Fruit fly (Drosophila melanogaster) whole organism, embryonic: ENCODE measurements around the gene kibra.

Experiments
- Atf6 ChIP-seq: fragments of 200-800 bp; sonication (Bioruptor generic); IDR thresholded peaks from 2 replicates; pipeline ENCODE4 v1.3.6; 2022; ENCODE audit warnings: missing biosample characterization, missing genetic modification characterization
- BEAF-32 ChIP-seq: fragments of 200-800 bp; sonication (Bioruptor generic); optimal IDR thresholded peaks from 3 replicates; lab custom pipeline; 2017; ENCODE audit warnings: missing biosample characterization, missing genetic modification characterization, mild to moderate bottlenecking, moderate library complexity, missing genetic modification reagents
- CG10654 ChIP-seq: fragments of 200-800 bp; sonication (Bioruptor generic); optimal IDR thresholded peaks from 2 replicates; lab custom pipeline; 2016; ENCODE audit warnings: missing biosample characterization, missing genetic modification characterization
- CG11093 ChIP-seq: fragments of 200-800 bp; sonication (Bioruptor generic); IDR thresholded peaks from 3 replicates; pipeline ENCODE4 v1.3.6; 2022; ENCODE audit warnings: missing biosample characterization, missing genetic modification characterization
- CG11504 ChIP-seq: fragments of 200-800 bp; sonication (Bioruptor generic); optimal IDR thresholded peaks from 3 replicates; lab custom pipeline; 2019; ENCODE audit warnings: missing biosample characterization, mild to moderate bottlenecking, missing genetic modification characterization, moderate library complexity
- CG11723 ChIP-seq: fragments of 200-800 bp; sonication (Bioruptor generic); optimal IDR thresholded peaks from 2 replicates; lab custom pipeline; 2017; ENCODE audit warnings: missing biosample characterization, mild to moderate bottlenecking, missing genetic modification characterization
- CG12391 ChIP-seq: fragments of 200-800 bp; sonication (Bioruptor generic); optimal IDR thresholded peaks from 3 replicates; lab custom pipeline; 2018; ENCODE audit warnings: missing biosample characterization, mild to moderate bottlenecking, missing genetic modification characterization, moderate library complexity
- CG14441 ChIP-seq: fragments of 200-800 bp; sonication (Bioruptor generic); IDR thresholded peaks from 2 replicates; pipeline ENCODE4 v1.3.6; 2022; ENCODE audit warnings: missing biosample characterization, missing genetic modification characterization
- CG14667 ChIP-seq: fragments of 200-800 bp; sonication (Bioruptor generic); IDR thresholded peaks from 2 replicates; pipeline ENCODE4 v1.3.6; 2022; ENCODE audit warnings: missing biosample characterization, missing genetic modification characterization
- CG14965 ChIP-seq: fragments of 200-800 bp; sonication (Bioruptor generic); optimal IDR thresholded peaks from 2 replicates; lab custom pipeline; 2016; ENCODE audit warnings: missing biosample characterization, missing genetic modification characterization, borderline replicate concordance
- CG15011 ChIP-seq: fragments of 200-800 bp; sonication (Bioruptor generic); optimal IDR thresholded peaks from 3 replicates; lab custom pipeline; 2018; ENCODE audit warnings: missing biosample characterization, mild to moderate bottlenecking, missing genetic modification characterization
- CG15514 ChIP-seq: fragments of 200-800 bp; sonication (Bioruptor generic); optimal IDR thresholded peaks from 3 replicates; lab custom pipeline; 2017; ENCODE audit warnings: missing biosample characterization, missing genetic modification characterization, mild to moderate bottlenecking, moderate library complexity, missing genetic modification reagents
- CG17328 ChIP-seq: fragments of 200-800 bp; sonication (Bioruptor generic); IDR thresholded peaks from 2 replicates; pipeline ENCODE4 v1.3.6; 2022; ENCODE audit warnings: missing biosample characterization, missing genetic modification characterization
- CG17829 ChIP-seq: fragments of 200-800 bp; optimal IDR thresholded peaks from 2 replicates; lab custom pipeline; 2019; ENCODE audit warnings: missing biosample characterization, mild to moderate bottlenecking, missing genetic modification characterization, moderate library complexity
- CG1792 ChIP-seq: fragments of 200-800 bp; sonication (Bioruptor generic); optimal IDR thresholded peaks from 2 replicates; lab custom pipeline; 2016; ENCODE audit warnings: missing biosample characterization, missing genetic modification characterization
- CG30431 ChIP-seq: fragments of 200-800 bp; sonication (Bioruptor generic); optimal IDR thresholded peaks from 2 replicates; lab custom pipeline; 2017; ENCODE audit warnings: missing biosample characterization, missing genetic modification characterization
- CG4404 ChIP-seq: fragments of 200-800 bp; sonication (Bioruptor generic); IDR thresholded peaks from 2 replicates; pipeline ENCODE4 v1.3.6; 2022; ENCODE audit warnings: missing biosample characterization, missing genetic modification characterization
- CG4820 ChIP-seq: fragments of 200-800 bp; sonication (Bioruptor generic); optimal IDR thresholded peaks from 3 replicates; lab custom pipeline; 2016; ENCODE audit warnings: missing biosample characterization, missing genetic modification characterization
- CG4854 ChIP-seq: fragments of 200-800 bp; sonication (Bioruptor generic); optimal IDR thresholded peaks from 2 replicates; lab custom pipeline; 2016; ENCODE audit warnings: missing biosample characterization, missing genetic modification characterization, inconsistent platforms
- CG5245 ChIP-seq: fragments of 200-800 bp; sonication (Bioruptor generic); optimal IDR thresholded peaks from 3 replicates; lab custom pipeline; 2016; ENCODE audit warnings: missing biosample characterization, missing genetic modification characterization
- CG7271 ChIP-seq: fragments of 200-800 bp; sonication (Bioruptor generic); optimal IDR thresholded peaks from 2 replicates; lab custom pipeline; 2018; ENCODE audit warnings: missing biosample characterization, mild to moderate bottlenecking, missing genetic modification characterization, moderate library complexity
- CG7928 ChIP-seq: fragments of 200-800 bp; sonication (Bioruptor generic); optimal IDR thresholded peaks from 2 replicates; lab custom pipeline; 2017; ENCODE audit warnings: missing biosample characterization, mild to moderate bottlenecking, missing genetic modification characterization
- CG9932 ChIP-seq: fragments of 200-800 bp; sonication (Bioruptor generic); IDR thresholded peaks from 2 replicates; pipeline ENCODE4 v1.3.6; 2022; ENCODE audit warnings: missing biosample characterization, missing genetic modification characterization
- Dref ChIP-seq: fragments of 200-800 bp; sonication (Bioruptor generic); IDR thresholded peaks from 2 replicates; pipeline ENCODE4 v1.3.6; 2022; ENCODE audit warnings: missing biosample characterization, missing genetic modification characterization
- E2f1 ChIP-seq: fragments of 200-800 bp; sonication (Bioruptor generic); IDR thresholded peaks from 2 replicates; pipeline ENCODE4 v1.3.6; 2022; ENCODE audit warnings: missing biosample characterization, missing genetic modification characterization
- Ets97D ChIP-seq: fragments of 200-800 bp; sonication (Bioruptor generic); optimal IDR thresholded peaks from 3 replicates; lab custom pipeline; 2016; ENCODE audit warnings: missing biosample characterization, missing genetic modification characterization
- Kr ChIP-seq: fragments of 200-800 bp; sonication (Bioruptor generic); optimal IDR thresholded peaks from 2 replicates; lab custom pipeline; 2017; ENCODE audit warnings: missing biosample characterization, mild to moderate bottlenecking, missing genetic modification characterization
- Mes4 ChIP-seq: fragments of 200-800 bp; sonication (Bioruptor generic); optimal IDR thresholded peaks from 2 replicates; lab custom pipeline; 2016; ENCODE audit warnings: missing biosample characterization, missing genetic modification characterization
- NfI ChIP-seq: fragments of 200-800 bp; sonication (Bioruptor generic); optimal IDR thresholded peaks from 3 replicates; lab custom pipeline; 2018; ENCODE audit warnings: missing biosample characterization, mild to moderate bottlenecking, missing genetic modification characterization, moderate library complexity
- Optix ChIP-seq: fragments of 200-800 bp; sonication (Bioruptor generic); IDR thresholded peaks from 3 replicates; pipeline ENCODE4 v1.3.6; 2022; ENCODE audit warnings: missing biosample characterization, missing genetic modification characterization
- Side ChIP-seq: fragments of 200-800 bp; sonication (Bioruptor generic); optimal IDR thresholded peaks from 2 replicates; lab custom pipeline; 2016; ENCODE audit warnings: missing biosample characterization, missing genetic modification characterization
- Sox100B ChIP-seq: fragments of 200-800 bp; sonication (Bioruptor generic); optimal IDR thresholded peaks from 3 replicates; lab custom pipeline; 2018; ENCODE audit warnings: missing biosample characterization, mild to moderate bottlenecking, missing genetic modification characterization
- Sry-δ ChIP-seq: fragments of 200-800 bp; sonication (Bioruptor generic); optimal IDR thresholded peaks from 2 replicates; lab custom pipeline; 2016; ENCODE audit warnings: missing biosample characterization, missing genetic modification characterization
- Usf ChIP-seq: fragments of 200-800 bp; sonication (Bioruptor generic); optimal IDR thresholded peaks from 2 replicates; lab custom pipeline; 2017; ENCODE audit warnings: missing genotype, missing biosample characterization, missing genetic modification characterization
- Xbp1 ChIP-seq: fragments of 200-800 bp; sonication (Bioruptor generic); optimal IDR thresholded peaks from 3 replicates; lab custom pipeline; 2016; ENCODE audit warnings: missing biosample characterization, mild to moderate bottlenecking, missing genetic modification characterization
- bcd ChIP-seq: fragments of 200-800 bp; sonication (Bioruptor generic); optimal IDR thresholded peaks from 2 replicates; lab custom pipeline; 2017; ENCODE audit warnings: missing biosample characterization, mild to moderate bottlenecking, missing genetic modification characterization
- dm ChIP-seq: fragments of 200-800 bp; sonication (Bioruptor generic); optimal IDR thresholded peaks from 3 replicates; lab custom pipeline; 2016; ENCODE audit warnings: missing biosample characterization, missing genetic modification characterization
- dysf ChIP-seq: fragments of 200-800 bp; sonication (Bioruptor generic); IDR thresholded peaks from 3 replicates; pipeline ENCODE4 v1.3.6; 2022; ENCODE audit warnings: missing biosample characterization, missing genetic modification characterization
- fd64A ChIP-seq: fragments of 200-800 bp; sonication (Bioruptor generic); optimal IDR thresholded peaks from 3 replicates; lab custom pipeline; 2018; ENCODE audit warnings: missing biosample characterization, mild to moderate bottlenecking, missing genetic modification characterization
- fd96Cb ChIP-seq: fragments of 200-800 bp; sonication (Bioruptor generic); optimal IDR thresholded peaks from 2 replicates; lab custom pipeline; 2018; ENCODE audit warnings: missing biosample characterization, mild to moderate bottlenecking, missing genetic modification characterization, moderate library complexity
- hth ChIP-seq: fragments of >200 bp; optimal IDR thresholded peaks from 2 replicates; lab custom pipeline; 2017; ENCODE audit warnings: inconsistent platforms
- insv ChIP-seq, 2 experiments: fragments of 200-800 bp; sonication (Bioruptor generic); optimal IDR thresholded peaks; 3 replicates each; lab custom pipeline; 2016 to 2018; ENCODE audit warnings: missing biosample characterization in 2 of 2, missing genetic modification characterization in 2 of 2
- jigr1 ChIP-seq: fragments of 200-800 bp; sonication (Bioruptor generic); IDR thresholded peaks from 3 replicates; pipeline ENCODE4 v1.3.6; 2022; ENCODE audit warnings: missing biosample characterization, missing genetic modification characterization
- pita ChIP-seq: fragments of 200-800 bp; sonication (Bioruptor generic); optimal IDR thresholded peaks from 2 replicates; lab custom pipeline; 2017; ENCODE audit warnings: missing biosample characterization, mild to moderate bottlenecking, missing genetic modification characterization
- scrt ChIP-seq: fragments of 200-800 bp; sonication (Bioruptor generic); optimal IDR thresholded peaks from 2 replicates; lab custom pipeline; 2018; ENCODE audit warnings: missing biosample characterization, mild to moderate bottlenecking, missing genetic modification characterization, moderate library complexity
- stwl ChIP-seq: fragments of 200-800 bp; sonication (Bioruptor generic); optimal IDR thresholded peaks from 3 replicates; lab custom pipeline; 2018; ENCODE audit warnings: missing biosample characterization, mild to moderate bottlenecking, missing genetic modification characterization, moderate library complexity
- tll ChIP-seq, 2 experiments: fragments of 200-800 bp in 1 of 2; fragments of >200 bp in 1 of 2; sonication (Bioruptor generic) in 1 of 2; optimal IDR thresholded peaks; 2 replicates each; lab custom pipeline; 2017 to 2019; ENCODE audit warnings: missing biosample characterization in 2 of 2, missing genetic modification characterization in 2 of 2, mild to moderate bottlenecking in 1 of 2, moderate library complexity in 1 of 2
- tup ChIP-seq: fragments of 200-800 bp; sonication (Bioruptor generic); optimal IDR thresholded peaks from 2 replicates; lab custom pipeline; 2016; ENCODE audit warnings: missing biosample characterization, mild to moderate bottlenecking, missing genetic modification characterization, moderate library complexity
- wek ChIP-seq: fragments of 200-800 bp; sonication (Bioruptor generic); optimal IDR thresholded peaks from 3 replicates; lab custom pipeline; 2018; ENCODE audit warnings: missing biosample characterization, mild to moderate bottlenecking, missing genetic modification characterization, moderate library complexity
- yki ChIP-seq: fragments of >200 bp; optimal IDR thresholded peaks from 3 replicates; lab custom pipeline; 2018
- zen ChIP-seq: fragments of 200-800 bp; sonication (Bioruptor generic); optimal IDR thresholded peaks from 3 replicates; lab custom pipeline; 2018; ENCODE audit warnings: missing biosample characterization, mild to moderate bottlenecking, missing genetic modification characterization, moderate library complexity

kibra gene

DNA sequence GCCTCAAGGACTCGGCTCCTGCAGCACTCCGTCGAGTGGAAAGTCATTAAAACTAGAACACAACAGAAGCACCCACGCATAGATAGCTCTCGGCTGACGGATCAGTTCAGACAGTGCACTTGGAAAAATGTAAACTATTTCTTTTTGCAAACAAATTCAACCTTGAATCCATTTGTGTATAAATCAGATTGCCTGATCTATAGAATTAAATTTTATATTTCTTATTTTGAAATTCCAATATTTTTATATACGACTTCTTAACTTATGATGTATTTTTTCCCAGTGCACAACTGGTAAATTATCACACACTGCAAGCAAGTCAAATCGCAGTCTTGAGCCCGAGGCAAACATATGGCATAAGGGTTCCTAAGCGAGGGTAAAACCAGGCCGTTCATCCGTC lies 49.3 kb downstream of the kibra start (continued):
- TF ChIP-seq CG12391: peak; percentile 78
- peak; percentile 14 for TF ChIP-seq Sry-δ (GFP tag; lab: Kevin White, UChicago)
- TF ChIP-seq CG7928 (GFP tag; lab: Kevin White, UChicago): no peak
- peak; percentile 34 for TF ChIP-seq CG4854 (GFP tag; lab: Kevin White, UChicago)
- peak; percentile 93 for TF ChIP-seq CG4404
- peak; percentile 44 for TF ChIP-seq CG5245 (GFP tag; lab: Kevin White, UChicago)
- TF ChIP-seq yki (lab: Kevin White, UChicago): no peak
- peak; percentile 58 for TF ChIP-seq Xbp1
- TF ChIP-seq dysf (GFP tag; lab: Robert Waterston, UW): peak; percentile 54; the same call in 1 of the 3 replicates
- TF ChIP-seq CG10654: peak; percentile 36
- TF ChIP-seq stwl (tag; lab: Kevin White, UChicago): peak; percentile 53
- no peak for TF ChIP-seq Atf6 (GFP tag; lab: Robert Waterston, UW)
- no peak for TF ChIP-seq Dref
- TF ChIP-seq CG15514: no peak
- peak; percentile 4 for TF ChIP-seq fd64A (GFP tag; lab: Kevin White, UChicago)
- no peak for TF ChIP-seq pita
- TF ChIP-seq CG14667 (GFP tag; lab: Robert Waterston, UW): peak; percentile 53
- peak; percentile 33 for TF ChIP-seq CG30431 (GFP tag; lab: Kevin White, UChicago)
- TF ChIP-seq tll (GFP tag; optimal IDR thresholded peaks at IDR 0.05; lab: Kevin White, UChicago): peak in 1 of 2 experiments; percentile 92
- TF ChIP-seq Mes4 (GFP tag; lab: Kevin White, UChicago): no peak
- no peak for TF ChIP-seq NfI (GFP tag; lab: Kevin White, UChicago)
- no peak for TF ChIP-seq hth (lab: Kevin White, UChicago)
- TF ChIP-seq E2f1 (GFP tag; lab: Robert Waterston, UW): peak; percentile 62
- TF ChIP-seq CG9932 (GFP tag; lab: Robert Waterston, UW): no peak
- peak; percentile 51; the same call in 1 of the 3 replicates for TF ChIP-seq Optix (GFP tag; lab: Robert Waterston, UW)
- TF ChIP-seq jigr1 (GFP tag; lab: Robert Waterston, UW): 0 out of 3 replicates have a peak, but pooled peaks have one; percentile 22
- peak; percentile 84 for TF ChIP-seq CG17328 (GFP tag; lab: Robert Waterston, UW)
- peak; percentile 24 for TF ChIP-seq Side (GFP tag; lab: Kevin White, UChicago)
- TF ChIP-seq Sox100B (GFP tag; lab: Kevin White, UChicago): peak; percentile 49
- peak; percentile 34 for TF ChIP-seq CG7271
- peak; percentile 62 for TF ChIP-seq CG11504
- TF ChIP-seq Kr (GFP tag; lab: Kevin White, UChicago): peak; percentile 67
- TF ChIP-seq CG4820: peak; percentile 70
- TF ChIP-seq CG1792 (GFP tag; lab: Kevin White, UChicago): peak; percentile 29
- no peak for TF ChIP-seq CG14441 (GFP tag; lab: Robert Waterston, UW)
- TF ChIP-seq CG11093: peak; percentile 63; the same call in 1 of the 3 replicates
- no peak for TF ChIP-seq Usf (GFP tag; lab: Kevin White, UChicago)
- TF ChIP-seq tup (GFP tag; lab: Kevin White, UChicago): peak; percentile 14
- peak; percentile 17 for TF ChIP-seq CG15011 (GFP tag; lab: Kevin White, UChicago)
- TF ChIP-seq CG14965 (GFP tag; lab: Kevin White, UChicago): peak; percentile 3
- peak; percentile 94 for TF ChIP-seq zen (tag; lab: Kevin White, UChicago)
- TF ChIP-seq Ets97D: peak; percentile 4
- no peak for TF ChIP-seq dm (GFP tag; lab: Kevin White, UChicago)
- TF ChIP-seq CG11723 (GFP tag; lab: Kevin White, UChicago): peak; percentile 29
- peak; percentile 38 for TF ChIP-seq bcd (GFP tag; lab: Kevin White, UChicago)
- no peak for TF ChIP-seq wek (GFP tag; lab: Kevin White, UChicago)
- TF ChIP-seq insv (GFP tag; optimal IDR thresholded peaks at IDR 0.05; lab: Kevin White, UChicago): no peak
- TF ChIP-seq scrt (GFP tag; lab: Kevin White, UChicago): no peak
- peak; percentile 92 for TF ChIP-seq CG17829 (tag; lab: Kevin White, UChicago)
- peak; percentile 64 for TF ChIP-seq fd96Cb (tag; lab: Kevin White, UChicago)
- no peak for TF ChIP-seq BEAF-32 (GFP tag; lab: Kevin White, UChicago)
